Fruit fly (Drosophila melanogaster) whole organism, pupa: ENCODE results near the gene CadN2.
A peak's percentile ranks its signal among the peaks of the same experiment; 100 is the strongest.

Experiments used
- CG10348 ChIP-seq: fragments of 200-800 bp; sonication (Bioruptor generic); IDR thresholded peaks from 2 replicates; pipeline ENCODE4 v1.3.6; 2022; ENCODE audit warnings: missing biosample characterization, missing genetic modification characterization
- CG12605 ChIP-seq: fragments of 200-800 bp; sonication (Bioruptor generic); IDR thresholded peaks from 2 replicates; pipeline ENCODE4 v1.3.6; 2022; ENCODE audit warnings: missing biosample characterization, missing genetic modification characterization
- CG13204 ChIP-seq: fragments of 200-800 bp; sonication (Bioruptor generic); optimal IDR thresholded peaks from 2 replicates; lab custom pipeline; 2018; ENCODE audit warnings: missing biosample characterization, mild to moderate bottlenecking, missing genetic modification characterization, moderate library complexity
- CG14655 ChIP-seq: fragments of 200-800 bp; sonication (Bioruptor generic); optimal IDR thresholded peaks from 3 replicates; lab custom pipeline; 2017; ENCODE audit warnings: mild to moderate bottlenecking, missing biosample characterization, missing genetic modification reagents, missing genetic modification characterization
- CG15710 ChIP-seq: fragments of 200-800 bp; sonication (Bioruptor generic); optimal IDR thresholded peaks from 2 replicates; lab custom pipeline; 2018; ENCODE audit warnings: missing biosample characterization, mild to moderate bottlenecking, missing genetic modification characterization, moderate library complexity
- CG17806 ChIP-seq: fragments of 200-800 bp; sonication (Bioruptor generic); optimal IDR thresholded peaks from 2 replicates; lab custom pipeline; 2018; ENCODE audit warnings: missing biosample characterization, mild to moderate bottlenecking, missing genetic modification characterization, moderate library complexity
- CG32121 ChIP-seq: fragments of 200-800 bp; sonication (Bioruptor generic); IDR thresholded peaks from 2 replicates; pipeline ENCODE4 v1.3.6; 2022; ENCODE audit warnings: missing biosample characterization, missing genetic modification characterization
- CG34367 ChIP-seq: fragments of 200-800 bp; sonication (Bioruptor generic); optimal IDR thresholded peaks from 2 replicates; lab custom pipeline; 2018; ENCODE audit warnings: missing biosample characterization, mild to moderate bottlenecking, missing genetic modification characterization
- CG4496 ChIP-seq: fragments of 200-800 bp; sonication (Bioruptor generic); IDR thresholded peaks from 3 replicates; pipeline ENCODE4 v1.3.6; 2022; ENCODE audit warnings: missing biosample characterization, missing genetic modification characterization
- CG8159 ChIP-seq: fragments of 200-800 bp; sonication (Bioruptor generic); optimal IDR thresholded peaks from 3 replicates; lab custom pipeline; 2018; ENCODE audit warnings: missing biosample characterization, mild to moderate bottlenecking, missing genetic modification characterization, moderate library complexity
- CG8301 ChIP-seq: fragments of 200-800 bp; sonication (Bioruptor generic); optimal IDR thresholded peaks from 2 replicates; lab custom pipeline; 2018; ENCODE audit warnings: missing biosample characterization, mild to moderate bottlenecking, missing genetic modification characterization
- CG9948 ChIP-seq: fragments of 200-800 bp; sonication (Bioruptor generic); optimal IDR thresholded peaks from 2 replicates; lab custom pipeline; 2018; ENCODE audit warnings: missing biosample characterization, mild to moderate bottlenecking, missing genetic modification characterization, moderate library complexity
- D1 ChIP-seq: fragments of 200-800 bp; sonication (Bioruptor generic); optimal IDR thresholded peaks from 2 replicates; lab custom pipeline; 2018; ENCODE audit warnings: missing biosample characterization, mild to moderate bottlenecking, missing genetic modification characterization, moderate library complexity
- EcR ChIP-seq: fragments of 200-800 bp; sonication (Bioruptor generic); optimal IDR thresholded peaks from 3 replicates; lab custom pipeline; 2019; ENCODE audit warnings: missing biosample characterization, missing genetic modification characterization, mild to moderate bottlenecking, moderate library complexity, missing genetic modification reagents
- Ets98B ChIP-seq: fragments of 200-800 bp; sonication (Bioruptor generic); IDR thresholded peaks from 2 replicates; pipeline ENCODE4 v1.3.6; 2022; ENCODE audit warnings: missing biosample characterization, missing genetic modification characterization
- Pif1A ChIP-seq: fragments of 200-800 bp; sonication (Bioruptor generic); optimal IDR thresholded peaks from 3 replicates; lab custom pipeline; 2016; ENCODE audit warnings: missing biosample characterization, missing genetic modification characterization
- Pif1B ChIP-seq: fragments of 200-800 bp; sonication (Bioruptor generic); optimal IDR thresholded peaks from 3 replicates; lab custom pipeline; 2016; ENCODE audit warnings: missing biosample characterization, missing genetic modification characterization
- Snoo ChIP-seq: fragments of 200-800 bp; sonication (Bioruptor generic); optimal IDR thresholded peaks from 3 replicates; lab custom pipeline; 2017; ENCODE audit warnings: missing biosample characterization, mild to moderate bottlenecking, missing genetic modification characterization, inconsistent platforms
- fd96Ca ChIP-seq: fragments of 200-800 bp; sonication (Bioruptor generic); IDR thresholded peaks from 3 replicates; pipeline ENCODE4 v1.3.6; 2022; ENCODE audit warnings: missing biosample characterization, missing genetic modification characterization
- gl ChIP-seq: fragments of 200-800 bp; sonication (Bioruptor generic); optimal IDR thresholded peaks from 2 replicates; lab custom pipeline; 2018; ENCODE audit warnings: missing biosample characterization, mild to moderate bottlenecking, missing genetic modification characterization
- rn ChIP-seq: fragments of 200-800 bp; sonication (Bioruptor generic); IDR thresholded peaks from 2 replicates; pipeline ENCODE4 v1.3.6; 2022; ENCODE audit warnings: missing biosample characterization, missing genetic modification characterization

Gene CadN2

DNA sequence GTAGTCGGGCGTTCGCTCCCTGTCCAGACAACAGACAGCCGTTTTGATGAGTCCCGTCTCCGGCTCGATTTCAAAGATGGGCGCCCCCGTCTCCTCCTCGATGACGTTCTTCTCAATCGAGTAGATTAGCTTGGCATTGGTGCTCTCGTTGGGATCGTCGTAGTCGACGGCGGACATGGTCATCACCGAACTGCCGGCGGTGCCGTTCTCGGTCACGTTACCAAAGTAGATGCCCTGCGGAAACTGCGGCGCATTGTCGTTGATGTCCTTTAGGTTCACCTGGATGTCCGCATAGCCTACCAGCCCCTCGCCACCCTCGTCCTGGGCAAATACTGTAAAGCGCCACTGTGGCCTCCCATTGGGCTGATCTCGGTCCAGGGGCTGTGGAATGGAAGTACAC is 71.9 kb downstream of the CadN2 start:
- TF ChIP-seq D1 (tag; lab: Kevin White, UChicago): no peak
- TF ChIP-seq, all 21 proteins: peak for 0

DNA sequence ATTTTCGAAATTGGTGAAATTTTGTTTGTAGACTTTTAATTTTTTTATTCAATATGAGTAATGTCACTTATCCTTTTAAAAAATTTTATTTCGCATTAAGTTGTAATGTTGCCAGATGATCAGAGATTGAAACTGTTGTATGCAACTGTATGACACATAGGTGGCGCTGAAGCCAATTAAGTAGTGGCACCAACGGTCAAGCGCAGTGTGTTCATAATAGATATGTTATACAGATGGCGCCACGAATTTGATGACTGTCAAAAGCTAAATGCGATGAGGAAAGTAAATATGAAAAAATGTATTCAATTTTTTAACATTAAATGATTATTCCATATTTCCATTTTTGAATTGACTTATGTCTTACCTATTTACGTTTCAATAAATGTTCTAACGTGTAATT is 90.4 kb downstream of the CadN2 start:
- TF ChIP-seq D1 (tag; lab: Kevin White, UChicago) (peak; percentile 56), Pif1B (GFP tag; lab: Kevin White, UChicago) (no peak), CG15710 (no peak)

DNA sequence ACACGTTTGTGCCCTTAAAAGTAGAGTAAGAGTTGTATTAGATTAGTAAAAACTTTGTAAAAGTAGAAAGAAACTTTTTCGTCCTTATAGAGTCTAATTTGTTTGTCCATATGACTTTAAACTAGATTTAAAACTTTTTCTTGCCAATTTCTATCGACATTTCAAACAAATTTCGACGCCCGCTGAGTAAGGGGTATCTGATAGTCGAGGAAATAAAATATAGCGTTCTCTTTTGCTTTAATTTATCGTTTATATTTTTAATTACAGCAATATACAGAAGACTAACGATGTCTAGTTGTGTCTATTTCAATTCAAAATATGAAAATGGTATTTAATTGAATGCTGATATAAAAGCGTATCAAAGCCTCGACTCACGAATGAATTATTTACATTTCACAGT is 91.6 kb downstream of the CadN2 start:
- TF ChIP-seq CG34367 (tag; lab: Kevin White, UChicago) (no peak), CG8301 (tag; lab: Kevin White, UChicago) (no peak), CG12605 (no peak), gl (no peak), CG17806 (tag; lab: Kevin White, UChicago) (no peak), CG8159 (tag; lab: Kevin White, UChicago) (no peak), CG15710 (no peak), CG32121 (GFP tag; lab: Robert Waterston, UW) (no peak), D1 (tag; lab: Kevin White, UChicago) (no peak), CG4496 (no peak), CG10348 (GFP tag; lab: Robert Waterston, UW) (no peak), rn (GFP tag; lab: Robert Waterston, UW) (no peak), CG9948 (tag; lab: Kevin White, UChicago) (no peak), fd96Ca (GFP tag; lab: Robert Waterston, UW) (no peak), Pif1B (GFP tag; lab: Kevin White, UChicago) (no peak), CG13204 (no peak), EcR (GFP tag; lab: Kevin White, UChicago) (no peak), Ets98B (no peak), CG14655 (GFP tag; lab: Kevin White, UChicago) (no peak), Pif1A (GFP tag; lab: Kevin White, UChicago) (no peak)

DNA sequence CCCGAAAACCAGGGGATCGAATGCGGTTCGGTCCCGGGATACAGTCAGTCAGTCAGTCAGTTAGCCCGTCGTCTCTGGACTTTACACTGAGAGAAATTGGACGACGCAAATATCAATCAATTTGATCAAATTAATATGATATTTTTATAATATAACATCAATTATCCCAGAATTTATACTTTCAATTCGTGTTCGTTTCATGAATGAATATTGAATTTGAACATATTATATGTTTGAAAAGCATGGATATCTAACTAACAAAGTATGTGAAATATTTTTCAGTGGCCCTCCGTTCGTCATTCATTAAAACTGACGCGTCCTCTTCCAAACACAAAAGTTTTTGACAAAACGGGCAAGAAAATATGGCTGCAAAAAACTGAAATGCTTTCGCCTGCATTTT is 93.1 kb downstream of the CadN2 start:
- TF ChIP-seq CG12605 (no peak), CG10348 (GFP tag; lab: Robert Waterston, UW) (no peak), Pif1B (GFP tag; lab: Kevin White, UChicago) (no peak), CG9948 (tag; lab: Kevin White, UChicago) (no peak), CG17806 (tag; lab: Kevin White, UChicago) (no peak), CG34367 (tag; lab: Kevin White, UChicago) (no peak), CG15710 (no peak), Ets98B (no peak), Snoo (tag; lab: Kevin White, UChicago) (peak; percentile 54), Pif1A (GFP tag; lab: Kevin White, UChicago) (peak; percentile 11), EcR (GFP tag; lab: Kevin White, UChicago) (no peak), CG14655 (GFP tag; lab: Kevin White, UChicago) (peak; percentile 8), CG32121 (GFP tag; lab: Robert Waterston, UW) (no peak), CG8159 (tag; lab: Kevin White, UChicago) (no peak), rn (GFP tag; lab: Robert Waterston, UW) (no peak), fd96Ca (GFP tag; lab: Robert Waterston, UW) (no peak), D1 (tag; lab: Kevin White, UChicago) (no peak), CG13204 (no peak), CG8301 (tag; lab: Kevin White, UChicago) (no peak), CG4496 (no peak), gl (no peak)

DNA sequence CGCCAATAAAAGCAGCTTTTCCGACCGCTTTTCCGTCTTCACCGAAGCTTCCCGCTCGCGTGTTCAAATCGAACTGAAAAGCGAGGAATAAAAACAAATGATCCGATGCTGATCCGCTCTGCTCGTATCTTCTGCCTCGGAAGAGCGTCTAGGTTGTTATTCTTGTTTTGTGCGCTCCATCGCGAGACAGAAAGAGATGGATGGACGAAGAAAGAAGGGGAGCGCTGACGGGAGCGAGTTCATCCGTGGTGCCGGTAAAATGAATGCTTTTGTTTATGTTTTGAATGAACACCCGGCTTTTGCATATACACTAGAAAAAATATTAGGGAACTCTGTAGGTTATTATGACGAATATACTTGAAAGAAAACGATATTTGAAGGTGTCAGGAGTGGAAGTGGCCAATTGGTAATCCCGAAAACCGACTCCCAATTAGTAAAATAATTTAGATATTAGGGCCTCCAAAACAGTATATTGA is 96.7 kb downstream of the CadN2 start, which contains the start of gene CadN:
Gene CadN (minus strand): TSS at position 54 of the 476 bp plus-strand sequence.
- TF ChIP-seq CG32121 (GFP tag; lab: Robert Waterston, UW): peak; percentile 81
- TF ChIP-seq CG13204: peak; percentile 80
- TF ChIP-seq CG8301 (tag; lab: Kevin White, UChicago): peak; percentile 77
- peak; percentile 57 for TF ChIP-seq CG17806 (tag; lab: Kevin White, UChicago)
- peak; percentile 37 for TF ChIP-seq EcR (GFP tag; lab: Kevin White, UChicago)
- peak; percentile 88 for TF ChIP-seq gl
- peak; percentile 27 for TF ChIP-seq CG9948 (tag; lab: Kevin White, UChicago)
- peak; percentile 64 for TF ChIP-seq CG15710
- peak; percentile 70 for TF ChIP-seq Pif1A (GFP tag; lab: Kevin White, UChicago)
- peak; percentile 93 for TF ChIP-seq CG4496
- TF ChIP-seq CG12605: peak; percentile 94
- TF ChIP-seq fd96Ca (GFP tag; lab: Robert Waterston, UW): peak; percentile 87
- no peak for TF ChIP-seq CG10348 (GFP tag; lab: Robert Waterston, UW)
- peak; percentile 85 for TF ChIP-seq Ets98B
- TF ChIP-seq Pif1B (GFP tag; lab: Kevin White, UChicago): peak; percentile 73
- TF ChIP-seq CG14655 (GFP tag; lab: Kevin White, UChicago): peak; percentile 79
- TF ChIP-seq Snoo (tag; lab: Kevin White, UChicago): peak; percentile 26
- peak; percentile 49 for TF ChIP-seq CG8159 (tag; lab: Kevin White, UChicago)
- peak; percentile 71 for TF ChIP-seq CG34367 (tag; lab: Kevin White, UChicago)
- TF ChIP-seq rn (GFP tag; lab: Robert Waterston, UW): peak; percentile 41; the same call in 1 of the 2 replicates
- peak; percentile 47 for TF ChIP-seq D1 (tag; lab: Kevin White, UChicago)

DNA sequence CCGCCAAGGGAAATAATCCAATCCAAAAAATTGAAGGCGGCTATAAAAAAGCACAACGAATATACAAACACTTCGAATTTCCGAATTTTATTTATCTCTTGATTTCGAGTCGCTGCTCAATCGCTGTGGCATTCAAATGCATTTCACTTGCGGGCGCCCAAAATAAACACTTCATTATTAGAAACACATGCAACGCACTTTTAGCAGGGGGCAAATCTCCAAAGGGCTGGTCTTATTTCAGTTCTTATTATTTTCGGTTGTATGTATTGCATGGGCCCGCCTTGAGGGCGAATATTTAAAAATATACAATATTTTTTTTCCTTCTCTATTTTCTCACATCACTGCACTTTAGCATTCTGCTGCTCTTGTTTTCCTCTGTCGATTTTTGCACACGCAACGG is 97.6 kb downstream of the CadN2 start:
- TF ChIP-seq CG34367 (tag; lab: Kevin White, UChicago) (no peak), CG10348 (GFP tag; lab: Robert Waterston, UW) (no peak), CG8301 (tag; lab: Kevin White, UChicago) (no peak), CG12605 (no peak), CG17806 (tag; lab: Kevin White, UChicago) (no peak), CG15710 (no peak), rn (GFP tag; lab: Robert Waterston, UW) (no peak), Pif1A (GFP tag; lab: Kevin White, UChicago) (no peak), Snoo (tag; lab: Kevin White, UChicago) (no peak), EcR (GFP tag; lab: Kevin White, UChicago) (no peak), CG9948 (tag; lab: Kevin White, UChicago) (no peak)
